Worm (Caenorhabditis elegans): ENCODE measurements around the gene K08F4.3.

DNA sequence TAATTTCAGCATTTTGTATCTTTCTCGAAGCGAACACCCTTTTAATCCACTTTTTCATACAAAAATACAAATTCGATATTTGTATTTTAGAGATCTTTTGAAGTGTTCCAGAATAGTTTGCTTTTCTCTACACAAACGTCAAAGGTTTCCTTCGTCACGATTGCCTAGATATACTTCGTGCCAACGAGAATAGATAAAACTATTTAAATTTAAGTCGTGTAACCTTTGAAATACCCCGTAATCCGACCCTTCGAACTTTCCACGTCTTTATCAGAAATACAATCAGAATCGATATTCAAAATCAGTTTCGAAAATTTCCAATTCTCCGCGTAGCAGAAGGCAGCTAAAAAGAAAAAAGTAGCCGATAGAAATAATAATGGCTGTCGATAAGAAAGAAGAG is 38.7 kb upstream of the K08F4.3 start, which contains the start of gene ttbk-5:
- TF ChIP-seq B0035.1 (tag; optimal IDR thresholded peaks at IDR 0.05) (no peak), sea-2 (GFP tag; IDR thresholded peaks at IDR 0.05) (no peak), F39B2.1 (GFP tag; IDR thresholded peaks at IDR 0.05) (no peak), mel-28 (tag; optimal IDR thresholded peaks at IDR 0.05; ENCODE audit: borderline replicate concordance) (no peak), C17E4.6 (GFP tag; IDR thresholded peaks at IDR 0.05) (no peak), Y53G8AR.9 (GFP tag; conservative IDR thresholded peaks at IDR 0.05) (no peak), attf-5 (GFP tag; optimal IDR thresholded peaks at IDR 0.05) (no peak), attf-3 (GFP tag; conservative IDR thresholded peaks at IDR 0.05) (no peak), pha-4 (tag; optimal IDR thresholded peaks at IDR 0.05) (no peak), F22D6.2 (tag; optimal IDR thresholded peaks at IDR 0.05) (no peak), lin-40 (tag; optimal IDR thresholded peaks at IDR 0.05) (no peak), F23B12.7 (tag; optimal IDR thresholded peaks at IDR 0.05; ENCODE audit: insufficient read depth) (no peak)
